Worm (Caenorhabditis elegans) whole organism, young adult: Measurements from ENCODE around the gene T25G12.3.
A peak's percentile ranks its signal among the peaks of the same experiment; 100 is the strongest.
"Not testable (repeated sequence)": the region's sequence is repeated elsewhere in the genome, so short reads cannot be mapped to it uniquely, and the experiment has no call there.

Experiments used
- B0019.2 ChIP-seq: fragments of 200-800 bp; sonication (Bioruptor generic); conservative IDR thresholded peaks from 2 replicates; pipeline ENCODE4 v1.3.6; 2022; ENCODE audit warnings: missing genetic modification reagents, missing genetic modification characterization, missing compliant biosample characterization
- B0261.1 ChIP-seq: sonication (generic microtip); optimal IDR thresholded peaks from 2 replicates; lab custom pipeline; 2016; ENCODE audit warnings: mild to moderate bottlenecking, missing genetic modification characterization, moderate library complexity, missing compliant biosample characterization
- C06A6.2 ChIP-seq: fragments of 200-800 bp; sonication (Bioruptor generic); conservative IDR thresholded peaks from 2 replicates; pipeline ENCODE4 v1.3.6; 2022; ENCODE audit warnings: missing genetic modification characterization, missing compliant biosample characterization
- C17E4.6 ChIP-seq: fragments of 200-800 bp; sonication (Bioruptor generic); IDR thresholded peaks from 2 replicates; pipeline ENCODE4 v1.3.6; 2022; ENCODE audit warnings: missing genetic modification reagents, missing genetic modification characterization, missing compliant biosample characterization
- F22D6.2 ChIP-seq: sonication (generic microtip); optimal IDR thresholded peaks from 2 replicates; lab custom pipeline; 2016; ENCODE audit warnings: mild to moderate bottlenecking, missing genetic modification characterization, missing compliant biosample characterization
- F37B4.10 ChIP-seq: fragments of 200-800 bp; sonication (Bioruptor generic); IDR thresholded peaks from 2 replicates; pipeline ENCODE4 v1.3.6; 2022; ENCODE audit warnings: missing genetic modification characterization, missing compliant biosample characterization
- F57C9.4 ChIP-seq: sonication (generic microtip); optimal IDR thresholded peaks from 2 replicates; lab custom pipeline; 2017; ENCODE audit warnings: mild to moderate bottlenecking, missing genetic modification characterization, missing compliant biosample characterization
- Y53G8AR.9 ChIP-seq: fragments of 200-800 bp; sonication (Bioruptor generic); conservative IDR thresholded peaks from 2 replicates; pipeline ENCODE4 v1.3.6; 2022; ENCODE audit warnings: missing genetic modification reagents, missing genetic modification characterization, missing compliant biosample characterization
- attf-5 ChIP-seq: fragments of 200-800 bp; sonication (Bioruptor generic); optimal IDR thresholded peaks from 2 replicates; lab custom pipeline; 2018; ENCODE audit warnings: mild to moderate bottlenecking, missing genetic modification characterization, missing compliant biosample characterization
- attf-6 ChIP-seq: fragments of 200-800 bp; sonication (Bioruptor generic); IDR thresholded peaks from 2 replicates; pipeline ENCODE4 v1.3.6; 2022; ENCODE audit warnings: missing genetic modification reagents, missing genetic modification characterization, missing compliant biosample characterization
- dpff-1 ChIP-seq: sonication (generic microtip); optimal IDR thresholded peaks from 2 replicates; lab custom pipeline; 2017; ENCODE audit warnings: mild to moderate bottlenecking, missing genetic modification characterization, missing compliant biosample characterization
- egl-18 ChIP-seq: fragments of 200-800 bp; sonication (Bioruptor generic); IDR thresholded peaks from 2 replicates; pipeline ENCODE4 v1.3.6; 2022; ENCODE audit warnings: missing genetic modification reagents, missing genetic modification characterization, missing compliant biosample characterization
- egrh-3 ChIP-seq: fragments of 200-800 bp; sonication (Bioruptor generic); IDR thresholded peaks from 2 replicates; pipeline ENCODE4 v1.3.6; 2022; ENCODE audit warnings: missing genetic modification reagents, missing genetic modification characterization, missing compliant biosample characterization
- ekl-4 ChIP-seq: fragments of 200-800 bp; sonication (Bioruptor generic); IDR thresholded peaks from 2 replicates; pipeline ENCODE4 v1.3.6; 2022; ENCODE audit warnings: missing genetic modification reagents, missing genetic modification characterization, missing compliant biosample characterization
- ets-4 ChIP-seq: fragments of 200-800 bp; sonication (Bioruptor generic); optimal IDR thresholded peaks from 2 replicates; lab custom pipeline; 2018; ENCODE audit warnings: mild to moderate bottlenecking, missing genetic modification characterization, missing compliant biosample characterization
- fkh-3 ChIP-seq: sonication (generic microtip); optimal IDR thresholded peaks from 2 replicates; lab custom pipeline; 2016; ENCODE audit warnings: mild to moderate bottlenecking, missing genetic modification characterization, missing compliant biosample characterization
- hlh-12 ChIP-seq: sonication (generic microtip); optimal IDR thresholded peaks from 2 replicates; lab custom pipeline; 2016; ENCODE audit warnings: missing genetic modification characterization, missing compliant biosample characterization
- hlh-26 ChIP-seq: fragments of 200-800 bp; sonication (Bioruptor generic); conservative IDR thresholded peaks from 2 replicates; pipeline ENCODE4 v1.3.6; 2022; ENCODE audit warnings: missing genetic modification reagents, missing genetic modification characterization, missing compliant biosample characterization
- hmg-1.2 ChIP-seq: fragments of 200-800 bp; sonication (Bioruptor generic); IDR thresholded peaks from 2 replicates; pipeline ENCODE4 v1.3.6; 2022; ENCODE audit warnings: missing genetic modification reagents, missing genetic modification characterization, missing compliant biosample characterization
- lin-26 ChIP-seq: fragments of 200-800 bp; sonication (Bioruptor generic); IDR thresholded peaks from 2 replicates; pipeline ENCODE4 v1.3.6; 2022; ENCODE audit warnings: missing genetic modification reagents, missing genetic modification characterization, missing compliant biosample characterization
- madf-8 ChIP-seq: fragments of 200-800 bp; sonication (Bioruptor generic); conservative IDR thresholded peaks from 2 replicates; pipeline ENCODE4 v1.3.6; 2022; ENCODE audit warnings: missing genetic modification reagents, missing genetic modification characterization, missing compliant biosample characterization
- mcd-1 ChIP-seq: fragments of 200-800 bp; sonication (Bioruptor generic); IDR thresholded peaks from 2 replicates; pipeline ENCODE4 v1.3.6; 2022; ENCODE audit warnings: missing genetic modification reagents, missing genetic modification characterization, missing compliant biosample characterization
- nfyb-1 ChIP-seq: fragments of 200-800 bp; sonication (Bioruptor generic); IDR thresholded peaks from 2 replicates; pipeline ENCODE4 v1.3.6; 2022; ENCODE audit warnings: missing genetic modification reagents, missing genetic modification characterization, missing compliant biosample characterization
- nhr-80 ChIP-seq: sonication (generic microtip); optimal IDR thresholded peaks from 2 replicates; lab custom pipeline; 2016; ENCODE audit warnings: missing genetic modification characterization, missing compliant biosample characterization
- pha-4 ChIP-seq: fragments of 150-350 bp; sonication (generic microtip); optimal IDR thresholded peaks from 2 replicates; lab custom pipeline; 2014; ENCODE audit warnings: missing biosample characterization, missing genetic modification reagents, missing genetic modification characterization
- repo-1 ChIP-seq: sonication (generic microtip); optimal IDR thresholded peaks from 2 replicates; lab custom pipeline; 2017; ENCODE audit warnings: mild to moderate bottlenecking, missing genetic modification characterization, missing compliant biosample characterization
- rpc-1 ChIP-seq, 2 experiments: fragments of 150-350 bp in 1 of 2; sonication (generic microtip) in 1 of 2; optimal IDR thresholded peaks; 2 replicates each; lab custom pipeline; 2014 to 2018; ENCODE audit warnings: missing biosample characterization in 1 of 2, missing genetic modification characterization in 1 of 2, missing genetic modification reagents in 1 of 2, missing genotype in 1 of 2
- sea-2 ChIP-seq: fragments of 200-800 bp; sonication (Bioruptor generic); IDR thresholded peaks from 2 replicates; pipeline ENCODE4 v1.3.6; 2022; ENCODE audit warnings: missing genetic modification characterization, missing compliant biosample characterization
- snpc-4 ChIP-seq, 5 experiments: fragments of 150-350 bp in 1 of 5; sonication (generic microtip) in 4 of 5; optimal IDR thresholded peaks; 2 replicates each; lab custom pipeline; 2014 to 2018; ENCODE audit warnings: missing genetic modification characterization in 5 of 5, missing biosample characterization in 3 of 5, antibody characterized with exemption in 2 of 5, mild to moderate bottlenecking in 2 of 5, missing compliant biosample characterization in 2 of 5, missing genotype in 2 of 5, moderate library complexity in 2 of 5, missing genetic modification reagents in 1 of 5
- sptf-2 ChIP-seq: fragments of 200-800 bp; sonication (Bioruptor generic); optimal IDR thresholded peaks from 2 replicates; lab custom pipeline; 2018; ENCODE audit warnings: mild to moderate bottlenecking, missing genetic modification characterization, missing compliant biosample characterization
- tbp1 ChIP-seq: fragments of 200-800 bp; sonication (Bioruptor generic); optimal IDR thresholded peaks from 2 replicates; lab custom pipeline; 2018; ENCODE audit warnings: mild to moderate bottlenecking, missing genetic modification characterization, missing compliant biosample characterization
- unc-62 ChIP-seq: fragments of 150-350 bp; optimal IDR thresholded peaks from 2 replicates; lab custom pipeline; 2014; ENCODE audit warnings: missing biosample characterization, missing genetic modification reagents, missing genetic modification characterization
- xnd-1 ChIP-seq: sonication (generic microtip); optimal IDR thresholded peaks from 2 replicates; lab custom pipeline; 2016; ENCODE audit warnings: missing genotype, missing genetic modification reagents, missing genetic modification characterization, missing compliant biosample characterization

The T25G12.3 gene

ce11 chrX:17230108-17230507, 1.3 kb upstream of the T25G12.3 start, which contains the start of gene T25G12.6:
T25G12.6 (minus strand) TSS chrX:17230208.
- TF ChIP-seq B0261.1 = no peak
- no peak for TF ChIP-seq attf-6 (GFP tag; lab: Robert Waterston, UW)
- TF ChIP-seq mcd-1 (GFP tag; lab: Robert Waterston, UW) = no peak
- no peak for TF ChIP-seq hlh-26
- TF ChIP-seq F37B4.10 = no peak
- TF ChIP-seq sea-2 (GFP tag; lab: Robert Waterston, UW) = no peak
- TF ChIP-seq repo-1 (tag; lab: Kevin White, UChicago) = no peak
- no peak for TF ChIP-seq Y53G8AR.9 (GFP tag; lab: Robert Waterston, UW)
- TF ChIP-seq unc-62 (GFP tag; lab: Kevin White, UChicago) = no peak
- no peak for TF ChIP-seq nhr-80 (tag; lab: Kevin White, UChicago)
- TF ChIP-seq fkh-3 (tag; lab: Kevin White, UChicago) = no peak
- no peak for TF ChIP-seq F22D6.2
- no peak for TF ChIP-seq madf-8 (GFP tag; lab: Robert Waterston, UW)
- no peak for TF ChIP-seq egrh-3 (GFP tag; lab: Robert Waterston, UW)
- no peak for TF ChIP-seq ekl-4 (GFP tag; lab: Robert Waterston, UW)
- no peak for TF ChIP-seq snpc-4 (GFP tag; optimal IDR thresholded peaks at IDR 0.05; lab: Kevin White, UChicago)
- TF ChIP-seq snpc-4 (tag; optimal IDR thresholded peaks at IDR 0.05; lab: Kevin White, UChicago) = no peak
- no peak for TF ChIP-seq attf-5
- no peak for TF ChIP-seq xnd-1
- no peak for TF ChIP-seq hlh-12 (tag; lab: Kevin White, UChicago)
- TF ChIP-seq nfyb-1 (GFP tag; lab: Robert Waterston, UW) = no peak
- TF ChIP-seq, all 124 proteins: peak for 0

- peak; percentile 29 for TF ChIP-seq tbp1 (GFP tag; lab: Kevin White, UChicago)
- peak; percentile 61; the same call in 1 of the 2 replicates for TF ChIP-seq lin-26
- TF ChIP-seq rpc-1 (optimal IDR thresholded peaks at IDR 0.05; lab: Kevin White, UChicago) = not testable (repeated sequence)
- peak; percentile 53 for TF ChIP-seq rpc-1 (tag; optimal IDR thresholded peaks at IDR 0.05; lab: Kevin White, UChicago)
- TF ChIP-seq hmg-1.2 (GFP tag; lab: Robert Waterston, UW) = peak; percentile 71
Measured at ce11 chrX:17233248-17233647, 1.8 kb downstream of the T25G12.3 start.

- TF ChIP-seq egl-18 (GFP tag; lab: Robert Waterston, UW) (no peak), B0019.2 (GFP tag; lab: Robert Waterston, UW) (no peak), dpff-1 (tag; lab: Kevin White, UChicago) (no peak), C06A6.2 (GFP tag; lab: Robert Waterston, UW) (no peak), F57C9.4 (tag; lab: Kevin White, UChicago) (no peak), ets-4 (no peak), C17E4.6 (GFP tag; lab: Robert Waterston, UW) (no peak), B0261.1 (no peak), sptf-2 (no peak)
Measured at ce11 chrX:17234988-17235387, 3.5 kb downstream of the T25G12.3 start.

- TF ChIP-seq pha-4 (tag; lab: Kevin White, UChicago) (peak; percentile 27), mcd-1 (GFP tag; lab: Robert Waterston, UW) (no peak), nhr-80 (tag; lab: Kevin White, UChicago) (peak; percentile 27)
Measured at ce11 chrX:17235749-17236561, 4.5 kb downstream of the T25G12.3 start, which contains the start of gene dhs-30. dhs-30 (minus strand) TSS chrX:17235838.
